Fruit fly (Drosophila melanogaster) whole organism, embryonic: ENCODE data around the gene mib2.

Experiments used
- ATbp ChIP-seq: fragments of 200-800 bp; sonication (Bioruptor generic); optimal IDR thresholded peaks from 2 replicates; lab custom pipeline; 2017; ENCODE audit warnings: missing biosample characterization, mild to moderate bottlenecking, missing genetic modification characterization, missing genetic modification reagents
- B-H2 ChIP-seq: fragments of 200-800 bp; sonication (Bioruptor generic); optimal IDR thresholded peaks from 2 replicates; lab custom pipeline; 2018; ENCODE audit warnings: missing biosample characterization, mild to moderate bottlenecking, missing genetic modification characterization
- CG10366 ChIP-seq: fragments of 200-800 bp; sonication (Bioruptor generic); IDR thresholded peaks from 2 replicates; pipeline ENCODE4 v1.3.6; 2022; ENCODE audit warnings: missing biosample characterization, missing genetic modification characterization
- CG11560 ChIP-seq: fragments of 200-800 bp; sonication (Bioruptor generic); IDR thresholded peaks from 3 replicates; pipeline ENCODE4 v1.3.6; 2022; ENCODE audit warnings: missing biosample characterization, missing genetic modification characterization
- CG12219 ChIP-seq: fragments of 200-800 bp; sonication (Bioruptor generic); optimal IDR thresholded peaks from 3 replicates; lab custom pipeline; 2018; ENCODE audit warnings: missing biosample characterization, mild to moderate bottlenecking, missing genetic modification characterization
- CG12659 ChIP-seq: fragments of 200-800 bp; sonication (Bioruptor generic); optimal IDR thresholded peaks from 3 replicates; lab custom pipeline; 2017; ENCODE audit warnings: mild to moderate bottlenecking, missing biosample characterization, missing genetic modification reagents, missing genetic modification characterization
- CG12942 ChIP-seq: fragments of 200-800 bp; sonication (Bioruptor generic); optimal IDR thresholded peaks from 3 replicates; lab custom pipeline; 2016; ENCODE audit warnings: missing biosample characterization, missing genetic modification characterization
- CG15601 ChIP-seq: fragments of 200-800 bp; sonication (Bioruptor generic); optimal IDR thresholded peaks from 3 replicates; lab custom pipeline; 2019; ENCODE audit warnings: missing biosample characterization, mild to moderate bottlenecking, missing genetic modification characterization, moderate library complexity
- CG16779 ChIP-seq: fragments of 200-800 bp; sonication (Bioruptor generic); IDR thresholded peaks from 2 replicates; pipeline ENCODE4 v1.3.6; 2022; ENCODE audit warnings: missing biosample characterization, missing genetic modification characterization
- CG17802 ChIP-seq: fragments of 200-800 bp; sonication (Bioruptor generic); optimal IDR thresholded peaks from 2 replicates; lab custom pipeline; 2018; ENCODE audit warnings: missing biosample characterization, mild to moderate bottlenecking, missing genetic modification characterization, moderate library complexity
- CG18764 ChIP-seq: fragments of 200-800 bp; sonication (Bioruptor generic); optimal IDR thresholded peaks from 3 replicates; lab custom pipeline; 2016; ENCODE audit warnings: missing biosample characterization, missing genetic modification characterization
- CG30403 ChIP-seq: fragments of 200-800 bp; sonication (Bioruptor generic); optimal IDR thresholded peaks from 3 replicates; lab custom pipeline; 2016; ENCODE audit warnings: missing biosample characterization, missing genetic modification characterization
- CG32767 ChIP-seq: fragments of 200-800 bp; sonication (Bioruptor generic); IDR thresholded peaks from 2 replicates; pipeline ENCODE4 v1.3.6; 2022; ENCODE audit warnings: missing biosample characterization, missing genetic modification characterization
- CG32772 ChIP-seq: fragments of 200-800 bp; sonication (Bioruptor generic); IDR thresholded peaks from 2 replicates; pipeline ENCODE4 v1.3.6; 2022; ENCODE audit warnings: missing biosample characterization, missing genetic modification characterization
- CG34422 ChIP-seq: fragments of 200-800 bp; sonication (Bioruptor generic); IDR thresholded peaks from 3 replicates; pipeline ENCODE4 v1.3.6; 2022; ENCODE audit warnings: missing biosample characterization, missing genetic modification characterization
- CG3847 ChIP-seq: fragments of 200-800 bp; sonication (Bioruptor generic); IDR thresholded peaks from 2 replicates; pipeline ENCODE4 v1.3.6; 2022; ENCODE audit warnings: missing biosample characterization, missing genetic modification characterization
- CG4424 ChIP-seq: fragments of 200-800 bp; sonication (Bioruptor generic); optimal IDR thresholded peaks from 3 replicates; lab custom pipeline; 2016; ENCODE audit warnings: missing biosample characterization, missing genetic modification characterization
- CG6765 ChIP-seq: fragments of 200-800 bp; sonication (Bioruptor generic); optimal IDR thresholded peaks from 3 replicates; lab custom pipeline; 2017; ENCODE audit warnings: missing biosample characterization, mild to moderate bottlenecking, missing genetic modification characterization
- CG7271 ChIP-seq: fragments of 200-800 bp; sonication (Bioruptor generic); optimal IDR thresholded peaks from 2 replicates; lab custom pipeline; 2018; ENCODE audit warnings: missing biosample characterization, mild to moderate bottlenecking, missing genetic modification characterization, moderate library complexity
- CG7839 ChIP-seq: fragments of 200-800 bp; sonication (Bioruptor generic); optimal IDR thresholded peaks from 3 replicates; lab custom pipeline; 2018; ENCODE audit warnings: missing biosample characterization, mild to moderate bottlenecking, missing genetic modification characterization, moderate library complexity
- CG7987 ChIP-seq: fragments of 200-800 bp; sonication (Bioruptor generic); optimal IDR thresholded peaks from 2 replicates; lab custom pipeline; 2018; ENCODE audit warnings: missing biosample characterization, mild to moderate bottlenecking, missing genetic modification characterization, moderate library complexity
- CG9797 ChIP-seq: fragments of 200-800 bp; sonication (Bioruptor generic); optimal IDR thresholded peaks from 3 replicates; lab custom pipeline; 2018; ENCODE audit warnings: missing biosample characterization, mild to moderate bottlenecking, missing genetic modification characterization
- CrebB ChIP-seq: fragments of 200-800 bp; sonication (Bioruptor generic); optimal IDR thresholded peaks from 3 replicates; lab custom pipeline; 2018; ENCODE audit warnings: missing biosample characterization, mild to moderate bottlenecking, missing genetic modification characterization
- HmgZ ChIP-seq: fragments of 200-800 bp; sonication (Bioruptor generic); optimal IDR thresholded peaks from 2 replicates; lab custom pipeline; 2018; ENCODE audit warnings: missing biosample characterization, mild to moderate bottlenecking, missing genetic modification characterization
- Hmx ChIP-seq: fragments of 200-800 bp; sonication (Bioruptor generic); optimal IDR thresholded peaks from 2 replicates; lab custom pipeline; 2016; ENCODE audit warnings: missing biosample characterization, missing genetic modification characterization
- Hr78 ChIP-seq, 2 experiments: fragments of 200-800 bp in 1 of 2; fragments of >200 bp in 1 of 2; sonication (Bioruptor generic) in 1 of 2; optimal IDR thresholded peaks; 2 replicates each; lab custom pipeline; 2017 to 2019; ENCODE audit warnings: missing biosample characterization in 2 of 2, missing genetic modification characterization in 2 of 2, mild to moderate bottlenecking in 1 of 2, moderate library complexity in 1 of 2
- Lhr ChIP-seq: fragments of 200-800 bp; sonication (Bioruptor generic); optimal IDR thresholded peaks from 3 replicates; lab custom pipeline; 2017; ENCODE audit warnings: mild to moderate bottlenecking, missing biosample characterization, missing genetic modification reagents, missing genetic modification characterization
- Lim3 ChIP-seq: fragments of 200-800 bp; sonication (Bioruptor generic); IDR thresholded peaks from 2 replicates; pipeline ENCODE4 v1.3.6; 2022; ENCODE audit warnings: missing biosample characterization, missing genetic modification characterization
- Lpt ChIP-seq: fragments of >200 bp; optimal IDR thresholded peaks from 2 replicates; lab custom pipeline; 2018; ENCODE audit warnings: missing biosample characterization, missing genetic modification characterization
- MTF-1 ChIP-seq: fragments of 200-800 bp; sonication (Bioruptor generic); optimal IDR thresholded peaks from 2 replicates; lab custom pipeline; 2018; ENCODE audit warnings: missing biosample characterization, mild to moderate bottlenecking, missing genetic modification characterization, borderline replicate concordance
- Med ChIP-seq: fragments of 200-800 bp; sonication (Bioruptor generic); peaks from one replicate; lab custom pipeline; 2016; ENCODE audit warnings: missing biosample characterization, missing genetic modification characterization, mild to moderate bottlenecking, inconsistent platforms, moderate library complexity
- Mrtf ChIP-seq: fragments of 200-800 bp; sonication (Bioruptor generic); IDR thresholded peaks from 3 replicates; pipeline ENCODE4 v1.3.6; 2022; ENCODE audit warnings: missing biosample characterization, missing genetic modification characterization
- Oli ChIP-seq: fragments of 200-800 bp; sonication (Bioruptor generic); optimal IDR thresholded peaks from 2 replicates; lab custom pipeline; 2018; ENCODE audit warnings: missing biosample characterization, mild to moderate bottlenecking, missing genetic modification characterization, moderate library complexity
- Side ChIP-seq: fragments of 200-800 bp; sonication (Bioruptor generic); optimal IDR thresholded peaks from 2 replicates; lab custom pipeline; 2016; ENCODE audit warnings: missing biosample characterization, missing genetic modification characterization
- Usf ChIP-seq: fragments of 200-800 bp; sonication (Bioruptor generic); optimal IDR thresholded peaks from 2 replicates; lab custom pipeline; 2017; ENCODE audit warnings: missing genotype, missing biosample characterization, missing genetic modification characterization
- Vsx1 ChIP-seq: fragments of 200-800 bp; sonication (Bioruptor generic); optimal IDR thresholded peaks from 2 replicates; lab custom pipeline; 2017; ENCODE audit warnings: missing biosample characterization, mild to moderate bottlenecking, missing genetic modification characterization, missing genetic modification reagents
- corto ChIP-seq: fragments of 200-800 bp; sonication (Bioruptor generic); optimal IDR thresholded peaks from 2 replicates; lab custom pipeline; 2016; ENCODE audit warnings: missing biosample characterization, mild to moderate bottlenecking, missing genetic modification characterization, moderate library complexity
- dmrt11E ChIP-seq: fragments of 200-800 bp; sonication (Bioruptor generic); optimal IDR thresholded peaks from 3 replicates; lab custom pipeline; 2018; ENCODE audit warnings: missing biosample characterization, mild to moderate bottlenecking, missing genetic modification characterization, moderate library complexity
- fru ChIP-seq: fragments of >200 bp; optimal IDR thresholded peaks from 2 replicates; lab custom pipeline; 2017
- grau ChIP-seq: fragments of 200-800 bp; optimal IDR thresholded peaks from 3 replicates; lab custom pipeline; 2019; ENCODE audit warnings: missing biosample characterization, mild to moderate bottlenecking, missing genetic modification characterization, moderate library complexity
- kah ChIP-seq: fragments of 200-800 bp; sonication (Bioruptor generic); optimal IDR thresholded peaks from 2 replicates; lab custom pipeline; 2018; ENCODE audit warnings: missing biosample characterization, mild to moderate bottlenecking, missing genetic modification characterization
- knrl ChIP-seq: fragments of 200-800 bp; sonication (Bioruptor generic); IDR thresholded peaks from 3 replicates; pipeline ENCODE4 v1.3.6; 2022; ENCODE audit warnings: missing biosample characterization, missing genetic modification characterization; ENCODE audit not compliant: partially characterized antibody
- mirr ChIP-seq: fragments of 200-800 bp; sonication (Bioruptor generic); optimal IDR thresholded peaks from 3 replicates; lab custom pipeline; 2018; ENCODE audit warnings: missing biosample characterization, mild to moderate bottlenecking, missing genetic modification characterization
- row ChIP-seq: fragments of 200-800 bp; sonication (Bioruptor generic); IDR thresholded peaks from 3 replicates; pipeline ENCODE4 v1.3.6; 2022; ENCODE audit warnings: missing biosample characterization, missing genetic modification characterization
- scrt ChIP-seq: fragments of 200-800 bp; sonication (Bioruptor generic); optimal IDR thresholded peaks from 2 replicates; lab custom pipeline; 2018; ENCODE audit warnings: missing biosample characterization, mild to moderate bottlenecking, missing genetic modification characterization, moderate library complexity
- sens-2 ChIP-seq: fragments of 200-800 bp; sonication (Bioruptor generic); IDR thresholded peaks from 2 replicates; pipeline ENCODE4 v1.3.6; 2022; ENCODE audit warnings: missing biosample characterization, missing genetic modification characterization
- shn ChIP-seq: fragments of 200-800 bp; sonication (Bioruptor generic); optimal IDR thresholded peaks from 3 replicates; lab custom pipeline; 2016; ENCODE audit warnings: missing biosample characterization, missing genetic modification characterization
- sob ChIP-seq: fragments of 200-800 bp; sonication (Bioruptor generic); IDR thresholded peaks from 2 replicates; pipeline ENCODE4 v1.3.6; 2022; ENCODE audit warnings: missing biosample characterization, missing genetic modification characterization
- tin ChIP-seq: fragments of 200-800 bp; sonication (Bioruptor generic); optimal IDR thresholded peaks from 3 replicates; lab custom pipeline; 2016; ENCODE audit warnings: missing biosample characterization, missing genetic modification characterization
- unpg ChIP-seq: fragments of 200-800 bp; sonication (Bioruptor generic); optimal IDR thresholded peaks from 3 replicates; lab custom pipeline; 2018; ENCODE audit warnings: missing biosample characterization, mild to moderate bottlenecking, missing genetic modification characterization, moderate library complexity
- zf30C ChIP-seq: fragments of 200-800 bp; sonication (Bioruptor generic); optimal IDR thresholded peaks from 3 replicates; lab custom pipeline; 2018; ENCODE audit warnings: missing biosample characterization, mild to moderate bottlenecking, missing genetic modification characterization

The mib2 gene

dm6 chr2L:19069548-19070145, 35.4 kb downstream of the mib2 start, which contains the start of gene CG10702 (continued):
- TF ChIP-seq dmrt11E (tag; lab: Kevin White, UChicago) (no peak), sens-2 (no peak), mirr (no peak), shn (GFP tag; lab: Kevin White, UChicago) (no peak), CG32767 (no peak), ATbp (GFP tag; lab: Kevin White, UChicago) (no peak), unpg (GFP tag; lab: Kevin White, UChicago) (no peak), B-H2 (no peak), row (GFP tag; lab: Robert Waterston, UW) (peak; percentile 34; the same call in 1 of the 3 replicates), Oli (no peak), scrt (GFP tag; lab: Kevin White, UChicago) (no peak), CG11560 (no peak), CG15601 (tag; lab: Kevin White, UChicago) (no peak), HmgZ (tag; lab: Kevin White, UChicago) (no peak), Vsx1 (no peak), CG7987 (GFP tag; lab: Kevin White, UChicago) (no peak), Lhr (GFP tag; lab: Kevin White, UChicago) (no peak), MTF-1 (GFP tag; lab: Kevin White, UChicago) (no peak), corto (GFP tag; lab: Kevin White, UChicago) (no peak), CG12219 (GFP tag; lab: Kevin White, UChicago) (no peak), CG32772 (GFP tag; lab: Robert Waterston, UW) (no peak), CG30403 (GFP tag; lab: Kevin White, UChicago) (no peak), CG10366 (no peak), Usf (GFP tag; lab: Kevin White, UChicago) (no peak), CG6765 (GFP tag; lab: Kevin White, UChicago) (no peak), CG12942 (GFP tag; lab: Kevin White, UChicago) (no peak), sob (GFP tag; lab: Robert Waterston, UW) (0 out of 2 replicates have a peak, but pooled peaks have one; percentile 41), CG7271 (tag; lab: Kevin White, UChicago) (no peak), grau (tag; lab: Kevin White, UChicago) (no peak), CG34422 (GFP tag; lab: Robert Waterston, UW) (no peak), Hr78 (GFP tag; optimal IDR thresholded peaks at IDR 0.05; lab: Kevin White, UChicago) (no peak), CG16779 (GFP tag; lab: Robert Waterston, UW) (no peak), Med (GFP tag; lab: Kevin White, UChicago) (peak; percentile 70), Hmx (no peak), kah (GFP tag; lab: Kevin White, UChicago) (no peak), zf30C (GFP tag; lab: Kevin White, UChicago) (no peak), Mrtf (GFP tag; lab: Robert Waterston, UW) (0 out of 3 replicates have a peak, but pooled peaks have one; percentile 15), CG7839 (no peak), CG18764 (no peak), Lpt (GFP tag; lab: Kevin White, UChicago) (no peak), tin (GFP tag; lab: Kevin White, UChicago) (no peak), knrl (GFP tag; lab: Robert Waterston, UW) (no peak), CG17802 (tag; lab: Kevin White, UChicago) (no peak), CrebB (tag; lab: Kevin White, UChicago) (no peak), Side (GFP tag; lab: Kevin White, UChicago) (no peak), fru (lab: Kevin White, UChicago) (no peak), CG12659 (GFP tag; lab: Kevin White, UChicago) (no peak), CG3847 (0 out of 2 replicates have a peak, but pooled peaks have one; percentile 5), Lim3 (GFP tag; lab: Robert Waterston, UW) (0 out of 2 replicates have a peak, but pooled peaks have one; percentile 6), CG4424 (GFP tag; lab: Kevin White, UChicago) (no peak), CG9797 (no peak)
